Worm (Caenorhabditis elegans): ENCODE results near the gene R02D5.24.

R02D5.24 gene

ce11 chrV:14482728-14483210 lies 18.4 kb upstream of the R02D5.24 start, which contains the start of gene R02D5.3:
TSS of gene R02D5.3 (plus strand) at chrV:14483160.
- no peak for TF ChIP-seq unc-62 (GFP tag; optimal IDR thresholded peaks at IDR 0.05)

- no peak for TF ChIP-seq unc-62 (GFP tag; optimal IDR thresholded peaks at IDR 0.05)
Observed at ce11 chrV:14484582-14484981, 16.6 kb upstream of the R02D5.24 start, which contains the start of gene R02D5.4. TSS of gene R02D5.4 (minus strand) at chrV:14484682.

ce11 chrV:14491097-14491496 lies 10.0 kb upstream of the R02D5.24 start:
- TF ChIP-seq unc-62 (GFP tag; optimal IDR thresholded peaks at IDR 0.05), result no peak

- TF ChIP-seq unc-62 (GFP tag; optimal IDR thresholded peaks at IDR 0.05), result no peak
Observed at ce11 chrV:14493665-14494064, 7.5 kb upstream of the R02D5.24 start.

ce11 chrV:14495493-14495892 lies 5.6 kb upstream of the R02D5.24 start:
- TF ChIP-seq unc-62 (GFP tag; optimal IDR thresholded peaks at IDR 0.05), result no peak

- TF ChIP-seq unc-62 (GFP tag; optimal IDR thresholded peaks at IDR 0.05), result no peak
Observed at ce11 chrV:14496446-14496845, 4.7 kb upstream of the R02D5.24 start.

- TF ChIP-seq unc-62 (GFP tag; optimal IDR thresholded peaks at IDR 0.05), result no peak
Observed at ce11 chrV:14498204-14498603, 2.9 kb upstream of the R02D5.24 start.

ce11 chrV:14499074-14499864 lies 1.9 kb upstream of the R02D5.24 start:
- no peak for TF ChIP-seq unc-62 (GFP tag; optimal IDR thresholded peaks at IDR 0.05)

- no peak for TF ChIP-seq unc-62 (GFP tag; optimal IDR thresholded peaks at IDR 0.05)
Observed at ce11 chrV:14500554-14500953, 586 bp upstream of the R02D5.24 start.

- no peak for TF ChIP-seq unc-62 (GFP tag; optimal IDR thresholded peaks at IDR 0.05)
Observed at ce11 chrV:14503065-14503464, 1.9 kb downstream of the R02D5.24 start.

ce11 chrV:14504120-14504519 lies 3.0 kb downstream of the R02D5.24 start:
- TF ChIP-seq unc-62 (GFP tag; optimal IDR thresholded peaks at IDR 0.05), result no peak

- TF ChIP-seq unc-62 (GFP tag; optimal IDR thresholded peaks at IDR 0.05), result no peak
Observed at ce11 chrV:14504774-14505173, 3.6 kb downstream of the R02D5.24 start.

ce11 chrV:14505745-14506214 lies 4.6 kb downstream of the R02D5.24 start:
- no peak for TF ChIP-seq unc-62 (GFP tag; optimal IDR thresholded peaks at IDR 0.05)

- no peak for TF ChIP-seq unc-62 (GFP tag; optimal IDR thresholded peaks at IDR 0.05)
Observed at ce11 chrV:14506713-14507675, 5.9 kb downstream of the R02D5.24 start.

ce11 chrV:14508005-14508521 lies 6.9 kb downstream of the R02D5.24 start, which contains the start of gene R02D5.1:
TSS of gene R02D5.1 (plus strand) at chrV:14508249.
- no peak for TF ChIP-seq unc-62 (GFP tag; optimal IDR thresholded peaks at IDR 0.05)

- no peak for TF ChIP-seq unc-62 (GFP tag; optimal IDR thresholded peaks at IDR 0.05)
Observed at ce11 chrV:14508556-14508955, 7.4 kb downstream of the R02D5.24 start.
